Worm (Caenorhabditis elegans): ENCODE results near the gene cyp-34A7.

DNA sequence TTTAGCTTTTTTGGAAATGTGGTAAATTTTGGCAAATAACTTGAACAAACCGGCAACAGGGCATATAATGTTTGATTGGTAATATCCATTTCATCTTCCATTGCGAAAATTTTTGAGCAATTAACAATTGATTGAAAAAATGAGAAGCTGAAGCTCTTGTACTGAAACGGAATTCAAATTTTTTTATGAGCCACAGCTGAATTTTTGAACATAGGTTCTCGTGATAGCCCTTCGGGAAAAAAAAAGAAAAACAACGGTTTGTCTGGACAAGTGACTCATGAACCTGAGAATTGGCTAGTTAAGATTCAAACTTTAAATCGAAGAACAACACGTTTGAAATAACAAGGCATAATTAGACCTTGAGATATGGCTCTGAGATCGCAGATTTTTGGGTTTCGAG, 32.2 kb upstream of the cyp-34A7 start, which contains the start of gene srx-62:
- TF ChIP-seq nhr-237 (tag; optimal IDR thresholded peaks at IDR 0.05) (no peak), lin-15B (tag; optimal IDR thresholded peaks at IDR 0.05) (no peak), zag-1 (tag; optimal IDR thresholded peaks at IDR 0.05) (no peak), elt-3 (tag; optimal IDR thresholded peaks at IDR 0.05) (no peak), mdl-1 (tag; optimal IDR thresholded peaks at IDR 0.05) (no peak), unc-130 (tag; optimal IDR thresholded peaks at IDR 0.05) (no peak), unc-62 (GFP tag; optimal IDR thresholded peaks at IDR 0.05) (no peak), nhr-28 (tag; optimal IDR thresholded peaks at IDR 0.05) (no peak), lsy-2 (tag; optimal IDR thresholded peaks at IDR 0.05) (no peak), lin-39 (tag; optimal IDR thresholded peaks at IDR 0.05) (no peak), nhr-76 (tag; optimal IDR thresholded peaks at IDR 0.05) (no peak), egl-13 (tag; optimal IDR thresholded peaks at IDR 0.05) (no peak), mep-1 (tag; optimal IDR thresholded peaks at IDR 0.05) (no peak)

Measured in whole organism, L1 larva.